Worm (Caenorhabditis elegans) whole organism, L4 larva: ENCODE data around the gene str-230.

Experiments used
- F37D6.2 ChIP-seq: sonication (generic microtip); optimal IDR thresholded peaks from 2 replicates; lab custom pipeline; 2016; ENCODE audit warnings: mild to moderate bottlenecking, missing genetic modification characterization, missing compliant biosample characterization
- ZK546.5 ChIP-seq, 2 experiments: sonication (generic microtip); optimal IDR thresholded peaks; 2 replicates each; lab custom pipeline; 2017; ENCODE audit warnings: missing biosample characterization in 2 of 2, missing genetic modification characterization in 2 of 2
- aha-1 ChIP-seq: fragments of 150-350 bp; peaks from one replicate; lab custom pipeline; 2014; ENCODE audit warnings: missing biosample characterization, missing genetic modification characterization
- ceh-82 ChIP-seq: sonication (generic microtip); optimal IDR thresholded peaks from 2 replicates; lab custom pipeline; 2017; ENCODE audit warnings: missing biosample characterization, missing genetic modification characterization
- dpl-1 ChIP-seq: fragments of 150-350 bp; optimal IDR thresholded peaks from 2 replicates; lab custom pipeline; 2014; ENCODE audit warnings: missing biosample characterization, missing genetic modification reagents, missing genetic modification characterization
- egl-27 ChIP-seq: sonication (generic microtip); optimal IDR thresholded peaks from 3 replicates; lab custom pipeline; 2017; ENCODE audit warnings: missing biosample characterization, missing genetic modification reagents, missing genetic modification characterization
- lin-1 ChIP-seq: fragments of 200-800 bp; sonication (Bioruptor generic); IDR thresholded peaks from 2 replicates; pipeline ENCODE4 v1.3.6; 2022; ENCODE audit warnings: missing genetic modification reagents, missing genetic modification characterization, missing compliant biosample characterization
- mdl-1 ChIP-seq, 2 experiments: fragments of 150-350 bp in 1 of 2; sonication (generic microtip) in 1 of 2; optimal IDR thresholded peaks; 2 replicates each; lab custom pipeline; 2014 to 2017; ENCODE audit warnings: missing biosample characterization in 2 of 2, missing genetic modification characterization in 2 of 2
- nhr-28 ChIP-seq: fragments of 150-350 bp; optimal IDR thresholded peaks from 2 replicates; lab custom pipeline; 2014; ENCODE audit warnings: missing biosample characterization, missing genetic modification characterization
- nhr-77 ChIP-seq: fragments of 150-350 bp; optimal IDR thresholded peaks from 2 replicates; lab custom pipeline; 2014; ENCODE audit warnings: missing biosample characterization, missing genetic modification characterization
- rbr-2 ChIP-seq: sonication (generic microtip); optimal IDR thresholded peaks from 2 replicates; lab custom pipeline; 2016; ENCODE audit warnings: missing genotype, missing genetic modification characterization, missing compliant biosample characterization
- unc-39 ChIP-seq: sonication (generic microtip); optimal IDR thresholded peaks from 2 replicates; lab custom pipeline; 2017; ENCODE audit warnings: missing biosample characterization, missing genetic modification characterization
- ztf-11 ChIP-seq: fragments of 150-350 bp; optimal IDR thresholded peaks from 2 replicates; lab custom pipeline; 2014; ENCODE audit warnings: missing biosample characterization, missing genetic modification characterization

DNA sequence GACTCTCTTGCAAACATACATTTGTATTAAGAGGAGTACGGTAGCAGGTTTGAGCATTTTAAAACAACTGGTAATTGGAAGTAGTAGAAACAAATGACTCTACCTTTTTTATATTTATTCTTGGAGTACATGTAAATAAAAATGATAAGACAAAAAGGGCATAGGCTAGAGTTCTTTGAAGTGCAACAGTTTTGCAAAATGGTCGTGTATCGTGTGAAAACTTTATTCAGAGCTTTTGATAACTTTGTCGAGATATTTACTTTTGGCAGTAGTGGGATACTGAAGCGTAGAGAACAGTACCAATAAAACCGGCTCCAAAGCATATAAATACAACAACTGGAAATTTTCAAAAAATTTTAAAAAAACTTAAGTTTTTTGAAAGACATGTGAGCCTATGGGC, 44.0 kb downstream of the str-230 start, which contains the start of gene cest-1.1:
- TF ChIP-seq ztf-11 (tag; lab: Kevin White, UChicago) = no peak
- TF ChIP-seq egl-27 (tag; lab: Kevin White, UChicago) = no peak
- TF ChIP-seq mdl-1 (tag; optimal IDR thresholded peaks at IDR 0.05; lab: Kevin White, UChicago) = no peak
- TF ChIP-seq dpl-1 (GFP tag; lab: Kevin White, UChicago) = no peak
- no peak for TF ChIP-seq nhr-77 (tag; lab: Kevin White, UChicago)
- TF ChIP-seq ZK546.5 (tag; optimal IDR thresholded peaks at IDR 0.05; lab: Kevin White, UChicago) = no peak
- TF ChIP-seq lin-1 (GFP tag; lab: Robert Waterston, UW) = no peak
- no peak for TF ChIP-seq aha-1 (tag; lab: Kevin White, UChicago)
- no peak for TF ChIP-seq ceh-82 (tag; lab: Kevin White, UChicago)
- no peak for TF ChIP-seq rbr-2 (tag; lab: Kevin White, UChicago)
- no peak for TF ChIP-seq nhr-28
- no peak for TF ChIP-seq unc-39 (tag; lab: Kevin White, UChicago)
- TF ChIP-seq F37D6.2 (tag; lab: Kevin White, UChicago) = no peak
